Fruit fly (Drosophila melanogaster) whole organism, embryonic: ENCODE data around the gene Phb1.

Experiments used
- ATbp ChIP-seq: fragments of 200-800 bp; sonication (Bioruptor generic); optimal IDR thresholded peaks from 2 replicates; lab custom pipeline; 2017; ENCODE audit warnings: missing biosample characterization, mild to moderate bottlenecking, missing genetic modification characterization, missing genetic modification reagents
- Abd-B ChIP-seq: fragments of 200-800 bp; sonication (Bioruptor generic); optimal IDR thresholded peaks from 2 replicates; lab custom pipeline; 2018; ENCODE audit warnings: missing biosample characterization, mild to moderate bottlenecking, missing genetic modification characterization, moderate library complexity
- Asciz ChIP-seq: fragments of 200-800 bp; sonication (Bioruptor generic); optimal IDR thresholded peaks from 2 replicates; lab custom pipeline; 2017; ENCODE audit warnings: missing biosample characterization, mild to moderate bottlenecking, missing genetic modification characterization, missing genetic modification reagents
- CG11504 ChIP-seq: fragments of 200-800 bp; sonication (Bioruptor generic); optimal IDR thresholded peaks from 3 replicates; lab custom pipeline; 2019; ENCODE audit warnings: missing biosample characterization, mild to moderate bottlenecking, missing genetic modification characterization, moderate library complexity
- CG13287 ChIP-seq: fragments of 200-800 bp; sonication (Bioruptor generic); IDR thresholded peaks from 2 replicates; pipeline ENCODE4 v1.3.6; 2022; ENCODE audit warnings: missing biosample characterization, missing genetic modification characterization; ENCODE audit not compliant: partially characterized antibody
- CG14965 ChIP-seq: fragments of 200-800 bp; sonication (Bioruptor generic); optimal IDR thresholded peaks from 2 replicates; lab custom pipeline; 2016; ENCODE audit warnings: missing biosample characterization, missing genetic modification characterization, borderline replicate concordance
- CG15514 ChIP-seq: fragments of 200-800 bp; sonication (Bioruptor generic); optimal IDR thresholded peaks from 3 replicates; lab custom pipeline; 2017; ENCODE audit warnings: missing biosample characterization, missing genetic modification characterization, mild to moderate bottlenecking, moderate library complexity, missing genetic modification reagents
- CG17328 ChIP-seq: fragments of 200-800 bp; sonication (Bioruptor generic); IDR thresholded peaks from 2 replicates; pipeline ENCODE4 v1.3.6; 2022; ENCODE audit warnings: missing biosample characterization, missing genetic modification characterization
- CG17612 ChIP-seq: fragments of 200-800 bp; sonication (Bioruptor generic); IDR thresholded peaks from 2 replicates; pipeline ENCODE4 v1.3.6; 2022; ENCODE audit warnings: missing biosample characterization, missing genetic modification characterization
- CG1832 ChIP-seq: fragments of 200-800 bp; sonication (Bioruptor generic); optimal IDR thresholded peaks from 2 replicates; lab custom pipeline; 2017; ENCODE audit warnings: missing biosample characterization, mild to moderate bottlenecking, missing genetic modification characterization, inconsistent platforms
- CG18476 ChIP-seq: fragments of 200-800 bp; sonication (Bioruptor generic); optimal IDR thresholded peaks from 2 replicates; lab custom pipeline; 2016; ENCODE audit warnings: missing biosample characterization, mild to moderate bottlenecking, missing genetic modification characterization
- CG33557 ChIP-seq: fragments of 200-800 bp; sonication (Bioruptor generic); optimal IDR thresholded peaks from 2 replicates; lab custom pipeline; 2019; ENCODE audit warnings: missing biosample characterization, mild to moderate bottlenecking, missing genetic modification characterization, moderate library complexity
- CG34224 ChIP-seq: fragments of 200-800 bp; sonication (Bioruptor generic); IDR thresholded peaks from 3 replicates; pipeline ENCODE4 v1.3.6; 2022; ENCODE audit warnings: missing biosample characterization, missing genetic modification characterization; ENCODE audit not compliant: partially characterized antibody
- CG3995 ChIP-seq: fragments of 200-800 bp; sonication (Bioruptor generic); optimal IDR thresholded peaks from 3 replicates; lab custom pipeline; 2016; ENCODE audit warnings: missing biosample characterization, missing genetic modification characterization
- CG4617 ChIP-seq: fragments of 200-800 bp; sonication (Bioruptor generic); optimal IDR thresholded peaks from 3 replicates; lab custom pipeline; 2016; ENCODE audit warnings: missing biosample characterization, missing genetic modification characterization, borderline replicate concordance
- CG6254 ChIP-seq: fragments of 200-800 bp; sonication (Bioruptor generic); optimal IDR thresholded peaks from 3 replicates; lab custom pipeline; 2017; ENCODE audit warnings: mild to moderate bottlenecking, missing biosample characterization, missing genetic modification reagents, missing genetic modification characterization
- CG6272 ChIP-seq: fragments of 200-800 bp; sonication (Bioruptor generic); IDR thresholded peaks from 2 replicates; pipeline ENCODE4 v1.3.6; 2022; ENCODE audit warnings: missing biosample characterization, missing genetic modification characterization
- CG6683 ChIP-seq: fragments of 200-800 bp; sonication (Bioruptor generic); optimal IDR thresholded peaks from 2 replicates; lab custom pipeline; 2017; ENCODE audit warnings: missing biosample characterization, mild to moderate bottlenecking, missing genetic modification characterization, missing genetic modification reagents
- CG7928 ChIP-seq: fragments of 200-800 bp; sonication (Bioruptor generic); optimal IDR thresholded peaks from 2 replicates; lab custom pipeline; 2017; ENCODE audit warnings: missing biosample characterization, mild to moderate bottlenecking, missing genetic modification characterization
- CG8290 ChIP-seq, 3 experiments: fragments of 200-800 bp; sonication (Bioruptor generic); optimal IDR thresholded peaks; 2 replicates each; lab custom pipeline; 2016 to 2019; ENCODE audit warnings: missing biosample characterization in 3 of 3, missing genetic modification characterization in 3 of 3, mild to moderate bottlenecking in 2 of 3, moderate library complexity in 1 of 3
- CG8765 ChIP-seq: fragments of 200-800 bp; sonication (Bioruptor generic); IDR thresholded peaks from 2 replicates; pipeline ENCODE4 v1.3.6; 2022; ENCODE audit warnings: missing biosample characterization, missing genetic modification characterization
- CG9727 ChIP-seq: fragments of 200-800 bp; sonication (Bioruptor generic); optimal IDR thresholded peaks from 3 replicates; lab custom pipeline; 2017; ENCODE audit warnings: missing biosample characterization, mild to moderate bottlenecking, missing genetic modification characterization
- CG9932 ChIP-seq: fragments of 200-800 bp; sonication (Bioruptor generic); IDR thresholded peaks from 2 replicates; pipeline ENCODE4 v1.3.6; 2022; ENCODE audit warnings: missing biosample characterization, missing genetic modification characterization
- Ets97D ChIP-seq: fragments of 200-800 bp; sonication (Bioruptor generic); optimal IDR thresholded peaks from 3 replicates; lab custom pipeline; 2016; ENCODE audit warnings: missing biosample characterization, missing genetic modification characterization
- HHEX ChIP-seq: fragments of 200-800 bp; sonication (Bioruptor generic); optimal IDR thresholded peaks from 3 replicates; lab custom pipeline; 2017; ENCODE audit warnings: missing biosample characterization, mild to moderate bottlenecking, missing genetic modification characterization, missing genetic modification reagents
- Lhr ChIP-seq: fragments of 200-800 bp; sonication (Bioruptor generic); optimal IDR thresholded peaks from 3 replicates; lab custom pipeline; 2017; ENCODE audit warnings: mild to moderate bottlenecking, missing biosample characterization, missing genetic modification reagents, missing genetic modification characterization
- Side ChIP-seq: fragments of 200-800 bp; sonication (Bioruptor generic); optimal IDR thresholded peaks from 2 replicates; lab custom pipeline; 2016; ENCODE audit warnings: missing biosample characterization, missing genetic modification characterization
- Sox102F ChIP-seq: fragments of 200-800 bp; sonication (Bioruptor generic); optimal IDR thresholded peaks from 2 replicates; lab custom pipeline; 2018; ENCODE audit warnings: missing biosample characterization, mild to moderate bottlenecking, missing genetic modification characterization, moderate library complexity
- Ssrp ChIP-seq: fragments of 200-800 bp; sonication (Bioruptor generic); optimal IDR thresholded peaks from 2 replicates; lab custom pipeline; 2018; ENCODE audit warnings: missing biosample characterization, mild to moderate bottlenecking, missing genetic modification characterization, moderate library complexity
- Tbp ChIP-seq: fragments of >200 bp; optimal IDR thresholded peaks from 2 replicates; lab custom pipeline; 2018; ENCODE audit warnings: missing biosample characterization, missing genetic modification characterization
- amos ChIP-seq: fragments of 200-800 bp; sonication (Bioruptor generic); IDR thresholded peaks from 2 replicates; pipeline ENCODE4 v1.3.6; 2022; ENCODE audit warnings: missing biosample characterization, missing genetic modification characterization; ENCODE audit not compliant: partially characterized antibody
- chinmo ChIP-seq: fragments of 200-800 bp; sonication (Bioruptor generic); IDR thresholded peaks from 4 replicates; pipeline ENCODE4 v1.3.6; 2022; ENCODE audit warnings: missing biosample characterization, missing genetic modification characterization; ENCODE audit not compliant: partially characterized antibody
- dmrt11E ChIP-seq: fragments of 200-800 bp; sonication (Bioruptor generic); optimal IDR thresholded peaks from 3 replicates; lab custom pipeline; 2018; ENCODE audit warnings: missing biosample characterization, mild to moderate bottlenecking, missing genetic modification characterization, moderate library complexity
- gsb-n ChIP-seq: fragments of 200-800 bp; sonication (Bioruptor generic); optimal IDR thresholded peaks from 3 replicates; lab custom pipeline; 2018; ENCODE audit warnings: missing biosample characterization, mild to moderate bottlenecking, missing genetic modification characterization
- hb ChIP-seq: fragments of 200-800 bp; sonication (Bioruptor generic); IDR thresholded peaks from 3 replicates; pipeline ENCODE4 v1.3.6; 2022; ENCODE audit warnings: missing biosample characterization, missing genetic modification characterization; ENCODE audit not compliant: partially characterized antibody
- hbn ChIP-seq: fragments of 200-800 bp; sonication (Bioruptor generic); IDR thresholded peaks from 2 replicates; pipeline ENCODE4 v1.3.6; 2022; ENCODE audit warnings: missing biosample characterization, missing genetic modification characterization; ENCODE audit not compliant: partially characterized antibody
- hth ChIP-seq: fragments of >200 bp; optimal IDR thresholded peaks from 2 replicates; lab custom pipeline; 2017; ENCODE audit warnings: inconsistent platforms
- inv ChIP-seq: fragments of 200-800 bp; sonication (Bioruptor generic); IDR thresholded peaks from 2 replicates; pipeline ENCODE4 v1.3.6; 2022; ENCODE audit warnings: missing biosample characterization, missing genetic modification characterization; ENCODE audit not compliant: partially characterized antibody
- jigr1 ChIP-seq: fragments of 200-800 bp; sonication (Bioruptor generic); IDR thresholded peaks from 3 replicates; pipeline ENCODE4 v1.3.6; 2022; ENCODE audit warnings: missing biosample characterization, missing genetic modification characterization
- jing ChIP-seq: fragments of 200-800 bp; sonication (Bioruptor generic); optimal IDR thresholded peaks from 2 replicates; lab custom pipeline; 2018; ENCODE audit warnings: missing biosample characterization, mild to moderate bottlenecking, missing genetic modification characterization
- phol ChIP-seq: fragments of 200-800 bp; sonication (Bioruptor generic); optimal IDR thresholded peaks from 3 replicates; lab custom pipeline; 2018; ENCODE audit warnings: missing biosample characterization, mild to moderate bottlenecking, missing genetic modification characterization, moderate library complexity
- run ChIP-seq: fragments of 200-800 bp; sonication (Bioruptor generic); optimal IDR thresholded peaks from 3 replicates; lab custom pipeline; 2018; ENCODE audit warnings: missing biosample characterization, mild to moderate bottlenecking, missing genetic modification characterization
- sens ChIP-seq: fragments of 200-800 bp; sonication (Bioruptor generic); peaks from one replicate; lab custom pipeline; 2016; ENCODE audit warnings: missing biosample characterization, missing genetic modification characterization
- unc-4 ChIP-seq: fragments of 200-800 bp; sonication (Bioruptor generic); IDR thresholded peaks from 2 replicates; pipeline ENCODE4 v1.3.6; 2022; ENCODE audit warnings: missing biosample characterization, missing genetic modification characterization; ENCODE audit not compliant: partially characterized antibody
- usp ChIP-seq: fragments of >200 bp; optimal IDR thresholded peaks from 2 replicates; lab custom pipeline; 2017; ENCODE audit warnings: missing biosample characterization, missing genetic modification characterization
- vnd ChIP-seq: fragments of 200-800 bp; sonication (Bioruptor generic); IDR thresholded peaks from 3 replicates; pipeline ENCODE4 v1.3.6; 2022; ENCODE audit warnings: missing biosample characterization, missing genetic modification characterization; ENCODE audit not compliant: partially characterized antibody

Gene Phb1

DNA sequence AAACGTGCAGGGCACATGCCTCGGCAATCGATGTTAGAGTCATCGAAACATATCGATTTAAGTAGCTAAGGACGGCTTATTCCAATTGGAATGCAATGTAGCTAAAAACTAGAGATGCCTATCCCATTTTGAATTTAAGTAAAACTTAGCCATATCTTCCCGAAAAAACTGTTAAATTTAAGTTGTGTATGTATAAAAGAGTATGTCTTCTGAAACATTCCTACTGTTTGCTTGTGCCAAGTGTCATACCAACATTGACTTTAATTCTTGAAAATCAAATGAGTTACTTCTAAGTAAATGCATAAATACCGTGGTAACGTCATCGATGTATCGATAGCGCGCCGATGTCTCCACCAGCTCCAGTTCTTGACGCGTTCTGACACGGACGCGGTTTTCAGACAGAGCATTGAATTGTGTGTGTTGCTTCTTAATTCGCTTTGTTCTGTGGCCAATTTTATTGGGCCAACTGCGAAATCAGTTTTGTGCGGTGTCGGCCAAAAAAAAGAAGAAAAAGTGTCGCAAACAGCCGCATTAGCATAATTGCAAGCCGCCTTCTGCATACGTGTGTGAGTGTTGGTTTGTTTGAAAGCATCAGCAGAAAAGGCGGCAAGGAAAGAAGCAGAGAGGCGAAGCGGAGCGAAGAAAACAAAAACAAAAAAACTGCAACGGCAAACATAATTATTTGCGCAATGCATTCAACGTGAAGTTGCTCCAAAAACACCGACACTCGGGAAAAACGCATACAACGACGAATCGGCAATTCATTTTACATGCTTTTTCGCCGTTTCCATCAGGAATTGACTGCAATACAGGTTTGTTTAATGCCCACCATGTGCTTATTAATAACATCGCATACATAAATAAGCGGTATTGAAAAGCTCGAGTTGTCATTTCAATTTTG, 10.0 kb upstream of the Phb1 start, which contains the start of gene brat (continued):
- TF ChIP-seq CG15514 (GFP tag; lab: Kevin White, UChicago) (peak; percentile 88), amos (GFP tag; lab: Robert Waterston, UW) (peak; percentile 84), dmrt11E (tag; lab: Kevin White, UChicago) (peak; percentile 53), hb (GFP tag; lab: Robert Waterston, UW) (peak; percentile 85; the same call in 2 of the 3 replicates), CG9727 (GFP tag; lab: Kevin White, UChicago) (peak; percentile 58), CG11504 (tag; lab: Kevin White, UChicago) (peak; percentile 62), Side (GFP tag; lab: Kevin White, UChicago) (peak; percentile 71), CG17612 (GFP tag; lab: Robert Waterston, UW) (no peak), CG14965 (GFP tag; lab: Kevin White, UChicago) (no peak), CG4617 (GFP tag; lab: Kevin White, UChicago) (peak; percentile 48), usp (no peak), Ets97D (GFP tag; lab: Kevin White, UChicago) (peak; percentile 56), CG18476 (GFP tag; lab: Kevin White, UChicago) (peak; percentile 5), Sox102F (GFP tag; lab: Kevin White, UChicago) (peak; percentile 22), run (tag; lab: Kevin White, UChicago) (no peak), CG33557 (peak; percentile 13), phol (tag; lab: Kevin White, UChicago) (peak; percentile 66), hbn (peak; percentile 86), CG17328 (GFP tag; lab: Robert Waterston, UW) (0 out of 2 replicates have a peak, but pooled peaks have one; percentile 44), hth (no peak), CG34224 (GFP tag; lab: Robert Waterston, UW) (peak; percentile 91), CG9932 (peak; percentile 77), CG8765 (GFP tag; lab: Robert Waterston, UW) (no peak), Ssrp (tag; lab: Kevin White, UChicago) (peak; percentile 52), Tbp (GFP tag; lab: Kevin White, UChicago) (no peak), CG6272 (GFP tag; lab: Robert Waterston, UW) (0 out of 2 replicates have a peak, but pooled peaks have one; percentile 39), CG6683 (GFP tag; lab: Kevin White, UChicago) (no peak), CG1832 (GFP tag; lab: Kevin White, UChicago) (no peak), CG3995 (GFP tag; lab: Kevin White, UChicago) (peak; percentile 65), CG7928 (GFP tag; lab: Kevin White, UChicago) (no peak), HHEX (peak; percentile 29), jing (GFP tag; lab: Kevin White, UChicago) (no peak), CG13287 (GFP tag; lab: Robert Waterston, UW) (peak; percentile 93), sens (GFP tag; lab: Kevin White, UChicago) (peak; percentile 92), jigr1 (GFP tag; lab: Robert Waterston, UW) (peak; percentile 56; the same call in 1 of the 3 replicates), chinmo (GFP tag; lab: Robert Waterston, UW) (peak; percentile 81; the same call in 2 of the 4 replicates), unc-4 (GFP tag; lab: Robert Waterston, UW) (peak; percentile 89), CG6254 (no peak), Abd-B (GFP tag; lab: Kevin White, UChicago) (peak; percentile 51), CG8290 (GFP tag; optimal IDR thresholded peaks at IDR 0.05; lab: Kevin White, UChicago) (peak; percentile 5), CG8290 (tag; optimal IDR thresholded peaks at IDR 0.05; lab: Kevin White, UChicago) (peak; percentile 4 to 36), ATbp (no peak), Asciz (no peak), Lhr (peak; percentile 40), gsb-n (peak; percentile 6), inv (GFP tag; lab: Robert Waterston, UW) (peak; percentile 86), vnd (peak; percentile 93)
